Fruit fly (Drosophila melanogaster) whole organism, wandering third instar larva: Measurements from ENCODE around the gene CG18754.

ENCODE experiments used
- Abd-B ChIP-seq: fragments of >200 bp; optimal IDR thresholded peaks from 2 replicates; lab custom pipeline; 2017; ENCODE audit warnings: missing biosample characterization, missing genetic modification characterization
- GATAd ChIP-seq: sonication (Bioruptor generic); optimal IDR thresholded peaks from 2 replicates; lab custom pipeline; 2016; ENCODE audit warnings: missing biosample characterization, missing genetic modification characterization
- Myc ChIP-seq: fragments of >200 bp; optimal IDR thresholded peaks from 2 replicates; lab custom pipeline; 2017
- lola ChIP-seq: fragments of >200 bp; optimal IDR thresholded peaks from 2 replicates; lab custom pipeline; 2017; ENCODE audit warnings: missing biosample characterization, missing genetic modification characterization

- TF ChIP-seq lola (GFP tag; lab: Kevin White, UChicago) (no peak), Abd-B (GFP tag; lab: Kevin White, UChicago) (no peak), GATAd (GFP tag; lab: Kevin White, UChicago) (no peak), Myc (lab: Kevin White, UChicago) (no peak)
These were observed 50.9 kb downstream of the CG18754 start for dm6 chr3R:23734573-23735404.
